Worm (Caenorhabditis elegans) whole organism, L2 larva: ENCODE data around the gene F15B9.11.
"Not testable (repeated sequence)": the region's sequence is repeated elsewhere in the genome, so short reads cannot be mapped to it uniquely, and the experiment has no call there.

Experiments
- ZK546.5 ChIP-seq: sonication (generic microtip); optimal IDR thresholded peaks from 2 replicates; lab custom pipeline; 2017; ENCODE audit warnings: missing biosample characterization, missing genetic modification characterization
- ama-1 ChIP-seq: fragments of 150-350 bp; optimal IDR thresholded peaks from 2 replicates; lab custom pipeline; 2018; ENCODE audit warnings: inconsistent platforms
- ceh-82 ChIP-seq: fragments of 150-350 bp; optimal IDR thresholded peaks from 2 replicates; lab custom pipeline; 2014; ENCODE audit warnings: missing biosample characterization, missing genetic modification characterization
- gmeb-1 ChIP-seq: fragments of 150-350 bp; optimal IDR thresholded peaks from 2 replicates; lab custom pipeline; 2014; ENCODE audit warnings: missing biosample characterization, missing genetic modification characterization
- lsy-2 ChIP-seq, 2 experiments: fragments of 150-350 bp in 1 of 2; sonication (generic microtip) in 1 of 2; optimal IDR thresholded peaks; 2 replicates each; lab custom pipeline; 2014 to 2017; ENCODE audit warnings: missing biosample characterization in 2 of 2, missing genetic modification characterization in 2 of 2
- peb-1 ChIP-seq: fragments of 150-350 bp; optimal IDR thresholded peaks from 2 replicates; lab custom pipeline; 2014; ENCODE audit warnings: missing biosample characterization, missing genetic modification characterization
- skn-1 ChIP-seq: sonication (generic microtip); optimal IDR thresholded peaks from 2 replicates; lab custom pipeline; 2017; ENCODE audit warnings: missing biosample characterization, missing genetic modification characterization
- snpc-4 ChIP-seq: fragments of 150-350 bp; optimal IDR thresholded peaks from 2 replicates; lab custom pipeline; 2014; ENCODE audit warnings: missing biosample characterization, missing genetic modification characterization
- unc-39 ChIP-seq: fragments of 150-350 bp; optimal IDR thresholded peaks from 2 replicates; lab custom pipeline; 2014; ENCODE audit warnings: missing biosample characterization, missing genetic modification characterization
- ztf-11 ChIP-seq: sonication (generic microtip); optimal IDR thresholded peaks from 2 replicates; lab custom pipeline; 2017; ENCODE audit warnings: missing biosample characterization, missing genetic modification characterization
- ztf-4 ChIP-seq: fragments of 150-350 bp; optimal IDR thresholded peaks from 2 replicates; lab custom pipeline; 2014; ENCODE audit warnings: missing biosample characterization, missing genetic modification characterization

DNA sequence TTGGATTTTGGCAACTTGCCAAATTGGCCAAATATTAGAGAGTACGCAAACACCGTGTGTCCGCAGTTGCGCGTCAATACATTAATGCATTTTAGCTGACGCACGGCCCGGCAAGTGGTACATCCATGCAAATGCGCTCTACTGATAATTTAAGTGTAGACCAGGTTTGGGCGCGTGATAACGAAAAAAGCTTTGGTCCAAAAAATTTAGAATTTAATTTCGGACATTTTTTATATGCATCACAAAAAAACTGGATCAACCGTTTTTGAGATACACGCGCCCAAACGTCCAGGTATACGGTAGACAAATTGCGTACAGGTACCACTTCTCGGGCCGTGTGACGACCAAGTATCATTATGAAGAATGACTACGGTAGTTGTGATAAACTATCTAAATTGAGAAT lies 24.8 kb downstream of the F15B9.11 start, which contains the start of gene R186.8:
- not testable (repeated sequence) for TF ChIP-seq ceh-82 (tag; lab: Kevin White, UChicago); skn-1 (tag; lab: Kevin White, UChicago); unc-39 (tag; lab: Kevin White, UChicago); ztf-4 (tag; lab: Kevin White, UChicago); snpc-4 (tag; lab: Kevin White, UChicago); ZK546.5 (tag; lab: Kevin White, UChicago); peb-1; ztf-11 (tag; lab: Kevin White, UChicago); ama-1 (lab: Kevin White, UChicago)
- peak; percentile 56 to 94 for TF ChIP-seq lsy-2 (tag; optimal IDR thresholded peaks at IDR 0.05; lab: Kevin White, UChicago)
- TF ChIP-seq gmeb-1 (tag; lab: Kevin White, UChicago), result peak; percentile 39
